Fruit fly (Drosophila melanogaster): ENCODE measurements around the gene CapaR.

The CapaR gene

dm6 chr3L:21568254-21568653 lies 6.3 kb upstream of the CapaR start:
- TF ChIP-seq Drgx (GFP tag; IDR thresholded peaks at IDR 0.05) = no peak
- no peak for TF ChIP-seq Hey (tag; optimal IDR thresholded peaks at IDR 0.05)
- peak; percentile 44 for TF ChIP-seq sens (GFP tag)
- no peak for TF ChIP-seq CG17186 (GFP tag; optimal IDR thresholded peaks at IDR 0.05)
- TF ChIP-seq CG16813 (GFP tag; IDR thresholded peaks at IDR 0.05; ENCODE audit: partially characterized antibody) = no peak
- peak; percentile 65 for TF ChIP-seq Med (GFP tag)
- TF ChIP-seq Pdp1 (GFP tag; optimal IDR thresholded peaks at IDR 0.05) = peak in 1 of 2 experiments; percentile 92
- TF ChIP-seq Ets65A (GFP tag) = peak; percentile 85
- no peak for TF ChIP-seq Dll (GFP tag; IDR thresholded peaks at IDR 0.05; ENCODE audit: partially characterized antibody)
- TF ChIP-seq lab (GFP tag; optimal IDR thresholded peaks at IDR 0.05) = no peak

- no peak for TF ChIP-seq slbo (GFP tag; IDR thresholded peaks at IDR 0.05)
- no peak for TF ChIP-seq rib (GFP tag; IDR thresholded peaks at IDR 0.05)
- TF ChIP-seq sug (tag; optimal IDR thresholded peaks at IDR 0.05) = no peak
- TF ChIP-seq CG7271 (tag; optimal IDR thresholded peaks at IDR 0.05) = no peak
- no peak for TF ChIP-seq HLH4C (GFP tag; IDR thresholded peaks at IDR 0.05; ENCODE audit: partially characterized antibody)
- no peak for TF ChIP-seq CG5953 (GFP tag; IDR thresholded peaks at IDR 0.05)
- no peak for TF ChIP-seq CG6175 (GFP tag; IDR thresholded peaks at IDR 0.05)
- no peak for TF ChIP-seq dimm (GFP tag; IDR thresholded peaks at IDR 0.05)
- TF ChIP-seq CG8388 (GFP tag; optimal IDR thresholded peaks at IDR 0.05) = no peak
- no peak for TF ChIP-seq eve (GFP tag; optimal IDR thresholded peaks at IDR 0.05)
- TF ChIP-seq tna (GFP tag; IDR thresholded peaks at IDR 0.05; ENCODE audit: partially characterized antibody) = no peak
- no peak for TF ChIP-seq Gsc (GFP tag; IDR thresholded peaks at IDR 0.05)
- TF ChIP-seq CG9609 (GFP tag; optimal IDR thresholded peaks at IDR 0.05) = no peak
- TF ChIP-seq salm (tag; optimal IDR thresholded peaks at IDR 0.05) = no peak
- TF ChIP-seq Med (GFP tag) = no peak
- TF ChIP-seq CG6854 (GFP tag; optimal IDR thresholded peaks at IDR 0.05) = no peak
- TF ChIP-seq CG30431 (GFP tag; optimal IDR thresholded peaks at IDR 0.05) = no peak
- no peak for TF ChIP-seq chif (GFP tag; optimal IDR thresholded peaks at IDR 0.05)
- TF ChIP-seq lola (GFP tag; optimal IDR thresholded peaks at IDR 0.05) = no peak
- TF ChIP-seq CG2678 (tag; optimal IDR thresholded peaks at IDR 0.05) = no peak
Observed at dm6 chr3L:21565126-21565525, 3.1 kb upstream of the CapaR start, which contains the start of gene CG7634. CG7634 (plus strand) TSS chr3L:21565426.

- TF ChIP-seq Blimp-1 (GFP tag; optimal IDR thresholded peaks at IDR 0.05) = peak; percentile 90
- no peak for TF ChIP-seq CG4617 (GFP tag; optimal IDR thresholded peaks at IDR 0.05; ENCODE audit: borderline replicate concordance)
- TF ChIP-seq CG31365 (tag; optimal IDR thresholded peaks at IDR 0.05) = no peak
- TF ChIP-seq Awh (GFP tag; IDR thresholded peaks at IDR 0.05) = 0 out of 2 replicates have a peak, but pooled peaks have one; percentile 11
- peak; percentile 33 for TF ChIP-seq grn (GFP tag; optimal IDR thresholded peaks at IDR 0.05)
Observed at dm6 chr3L:21558176-21558871, 3.7 kb downstream of the CapaR start, which contains the start of gene CG7173. CG7173 (minus strand) TSS chr3L:21558226.

dm6 chr3L:21554752-21555151 lies 7.2 kb downstream of the CapaR start, which contains the start of gene Wnk:
Wnk (minus strand) TSS chr3L:21554928.
- TF ChIP-seq Hr78 (GFP tag; optimal IDR thresholded peaks at IDR 0.05) = no peak
- no peak for TF ChIP-seq dmrt11E (tag; optimal IDR thresholded peaks at IDR 0.05)
- TF ChIP-seq ato (GFP tag; IDR thresholded peaks at IDR 0.05; ENCODE audit: partially characterized antibody) = peak; percentile 72
- TF ChIP-seq HmgZ (tag; optimal IDR thresholded peaks at IDR 0.05) = peak; percentile 30
- peak; percentile 75 for TF ChIP-seq sna (GFP tag; IDR thresholded peaks at IDR 0.05; ENCODE audit: partially characterized antibody)
- peak; percentile 57; the same call in 1 of the 2 replicates for TF ChIP-seq MBD-R2 (GFP tag; IDR thresholded peaks at IDR 0.05)
- TF ChIP-seq CG17186 (GFP tag; optimal IDR thresholded peaks at IDR 0.05) = peak; percentile 35
- TF ChIP-seq Jarid2 (GFP tag; optimal IDR thresholded peaks at IDR 0.05) = no peak
- TF ChIP-seq croc (GFP tag; conservative IDR thresholded peaks at IDR 0.05) = no peak
- no peak for TF ChIP-seq ttk (GFP tag; IDR thresholded peaks at IDR 0.05)
- no peak for TF ChIP-seq CG18764 (GFP tag; optimal IDR thresholded peaks at IDR 0.05)
- TF ChIP-seq CG15601 (tag; optimal IDR thresholded peaks at IDR 0.05) = no peak
- TF ChIP-seq pfk (GFP tag; optimal IDR thresholded peaks at IDR 0.05) = no peak

Measured in whole organism, embryonic.